Worm (Caenorhabditis elegans): ENCODE data around the gene F46G11.2.
A peak's percentile ranks its signal among the peaks of the same experiment; 100 is the strongest.

Gene F46G11.2

ce11 chrX:5820880-5821279 is 32.9 kb downstream of the F46G11.2 start (continued):
- TF ChIP-seq alr-1 (tag; optimal IDR thresholded peaks at IDR 0.05; ENCODE audit: borderline replicate concordance) (no peak), lin-15B (tag; optimal IDR thresholded peaks at IDR 0.05) (no peak), zip-4 (GFP tag; optimal IDR thresholded peaks at IDR 0.05) (no peak), lin-39 (tag; optimal IDR thresholded peaks at IDR 0.05) (no peak), ceh-88 (GFP tag; IDR thresholded peaks at IDR 0.05) (no peak), dsc-1 (tag; optimal IDR thresholded peaks at IDR 0.05) (no peak), pax-3 (tag; optimal IDR thresholded peaks at IDR 0.05) (no peak), aha-1 (tag; optimal IDR thresholded peaks at IDR 0.05) (no peak), Y116A8C.19 (tag; optimal IDR thresholded peaks at IDR 0.05; ENCODE audit: borderline replicate concordance) (no peak), nhr-90 (tag; optimal IDR thresholded peaks at IDR 0.05; ENCODE audit: poor library complexity) (peak; percentile 55), C16A3.4 (tag; optimal IDR thresholded peaks at IDR 0.05) (no peak), ama-1 (optimal IDR thresholded peaks at IDR 0.05) (no peak), fkh-4 (tag; optimal IDR thresholded peaks at IDR 0.05; ENCODE audit: borderline replicate concordance) (no peak), efl-1 (optimal IDR thresholded peaks at IDR 0.05) (no peak), efl-1 (GFP tag; optimal IDR thresholded peaks at IDR 0.05 in 1 of 2) (no peak), nhr-47 (tag; optimal IDR thresholded peaks at IDR 0.05) (peak; percentile 8), nhr-84 (tag; optimal IDR thresholded peaks at IDR 0.05) (no peak), vab-15 (tag; optimal IDR thresholded peaks at IDR 0.05) (no peak), ceh-90 (tag; optimal IDR thresholded peaks at IDR 0.05) (no peak), unc-62 (GFP tag; optimal IDR thresholded peaks at IDR 0.05) (no peak), dpl-1 (GFP tag; optimal IDR thresholded peaks at IDR 0.05) (no peak), lsy-2 (tag; optimal IDR thresholded peaks at IDR 0.05) (no peak), nhr-71 (tag; optimal IDR thresholded peaks at IDR 0.05) (peak; percentile 57), mab-9 (GFP tag; IDR thresholded peaks at IDR 0.05) (no peak), nhr-28 (tag; optimal IDR thresholded peaks at IDR 0.05) (no peak), blmp-1 (tag; optimal IDR thresholded peaks at IDR 0.05) (peak; percentile 37), mef-2 (tag; optimal IDR thresholded peaks at IDR 0.05) (no peak), nhr-237 (tag; optimal IDR thresholded peaks at IDR 0.05) (no peak), sptf-1 (tag; optimal IDR thresholded peaks at IDR 0.05) (no peak), isw-1 (GFP tag; IDR thresholded peaks at IDR 0.05) (no peak)

- TF ChIP-seq snpc-4 (tag; optimal IDR thresholded peaks at IDR 0.05) (no peak), fos-1 (tag; optimal IDR thresholded peaks at IDR 0.05) (no peak), lin-13 (GFP tag; optimal IDR thresholded peaks at IDR 0.05) (no peak), lin-14 (GFP tag; optimal IDR thresholded peaks at IDR 0.05) (no peak), tbx-2 (tag; optimal IDR thresholded peaks at IDR 0.05) (no peak), ceh-82 (tag; optimal IDR thresholded peaks at IDR 0.05) (no peak), alr-1 (tag; optimal IDR thresholded peaks at IDR 0.05; ENCODE audit: borderline replicate concordance) (no peak), blmp-1 (tag; optimal IDR thresholded peaks at IDR 0.05) (no peak), skn-1 (tag; optimal IDR thresholded peaks at IDR 0.05) (no peak), sup-37 (GFP tag; optimal IDR thresholded peaks at IDR 0.05) (no peak), fkh-8 (tag; optimal IDR thresholded peaks at IDR 0.05) (no peak), lin-39 (tag; optimal IDR thresholded peaks at IDR 0.05) (no peak), sox-4 (tag; optimal IDR thresholded peaks at IDR 0.05) (no peak), ztf-4 (tag; optimal IDR thresholded peaks at IDR 0.05) (no peak), vab-15 (tag; optimal IDR thresholded peaks at IDR 0.05) (no peak), fkh-10 (GFP tag; optimal IDR thresholded peaks at IDR 0.05) (no peak)
Measured at ce11 chrX:5821842-5822241, 33.9 kb downstream of the F46G11.2 start, which contains the start of gene hbl-1. hbl-1 (plus strand) TSS chrX:5822142.

- TF ChIP-seq unc-30 (tag; optimal IDR thresholded peaks at IDR 0.05) (no peak), pqm-1 (tag; optimal IDR thresholded peaks at IDR 0.05) (no peak), lin-14 (GFP tag; optimal IDR thresholded peaks at IDR 0.05) (no peak), unc-86 (tag; optimal IDR thresholded peaks at IDR 0.05) (no peak), ztf-4 (tag; optimal IDR thresholded peaks at IDR 0.05) (no peak), hlh-17 (GFP tag; optimal IDR thresholded peaks at IDR 0.05; ENCODE audit: borderline replicate concordance) (no peak)
Measured at ce11 chrX:5826976-5827375, 39.0 kb downstream of the F46G11.2 start.
